Worm (Caenorhabditis elegans) whole organism, L3 larva: ENCODE results near the gene srlf-22.

Source experiments
- snpc-4 ChIP-seq: fragments of 150-350 bp; optimal IDR thresholded peaks from 2 replicates; lab custom pipeline; 2014; ENCODE audit warnings: missing biosample characterization, missing genetic modification characterization
- unc-39 ChIP-seq: sonication (generic microtip); optimal IDR thresholded peaks from 4 replicates; lab custom pipeline; 2017; ENCODE audit warnings: missing biosample characterization, missing genetic modification characterization

DNA sequence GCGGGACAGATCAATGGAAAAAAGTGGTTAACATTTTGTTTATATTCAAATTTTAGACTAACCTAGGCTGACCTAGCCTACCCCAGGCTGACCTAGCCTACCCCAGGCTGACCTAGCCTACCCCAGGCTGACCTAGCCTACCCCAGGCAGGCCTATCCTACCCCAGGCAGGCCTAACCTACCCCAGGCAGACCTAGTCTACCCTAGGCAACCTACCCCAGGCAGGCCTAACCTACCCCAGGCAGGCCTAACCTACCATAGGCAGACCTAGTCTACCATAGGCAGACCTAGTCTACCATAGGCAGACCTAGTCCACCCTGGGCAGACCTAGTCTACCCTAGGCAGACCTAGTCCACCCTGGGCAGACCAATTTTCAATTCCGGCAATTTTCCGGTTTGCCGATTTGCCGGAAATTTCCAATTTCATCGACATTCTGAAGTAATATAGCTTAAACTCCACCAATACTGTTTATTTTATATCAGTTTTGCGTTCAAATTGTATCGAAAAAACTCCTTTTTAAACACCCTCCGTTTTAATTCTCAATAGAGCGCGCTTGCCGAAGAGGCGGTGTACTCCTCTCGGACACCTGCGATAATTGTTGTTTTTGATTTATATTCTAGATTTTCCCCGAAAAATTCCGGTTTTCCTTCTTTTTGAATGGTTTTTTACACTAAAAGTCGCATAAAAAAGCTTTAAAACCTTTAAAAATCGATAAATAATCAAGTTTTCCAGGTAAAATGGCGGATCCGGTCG is 13.5 kb downstream of the srlf-22 start, which contains the start of gene trm-2A:
- TF ChIP-seq snpc-4 (tag; lab: Kevin White, UChicago) (peak; percentile 70), unc-39 (tag; lab: Kevin White, UChicago) (no peak)
